Fruit fly (Drosophila melanogaster) whole organism, embryonic: ENCODE results near the gene CG2681.

ENCODE experiments used
- Bgb ChIP-seq: fragments of 200-800 bp; sonication (Bioruptor generic); IDR thresholded peaks from 2 replicates; pipeline ENCODE4 v1.3.6; 2022; ENCODE audit warnings: missing biosample characterization, missing genetic modification characterization; ENCODE audit not compliant: partially characterized antibody
- CG10209 ChIP-seq: fragments of 200-800 bp; sonication (Bioruptor generic); optimal IDR thresholded peaks from 3 replicates; lab custom pipeline; 2017; ENCODE audit warnings: missing biosample characterization, mild to moderate bottlenecking, missing genetic modification characterization, missing genetic modification reagents
- CG10431 ChIP-seq: fragments of 200-800 bp; sonication (Bioruptor generic); optimal IDR thresholded peaks from 3 replicates; lab custom pipeline; 2018; ENCODE audit warnings: missing biosample characterization, mild to moderate bottlenecking, missing genetic modification characterization
- CG10654 ChIP-seq: fragments of 200-800 bp; sonication (Bioruptor generic); optimal IDR thresholded peaks from 2 replicates; lab custom pipeline; 2016; ENCODE audit warnings: missing biosample characterization, missing genetic modification characterization
- CG12071 ChIP-seq: fragments of 200-800 bp; sonication (Bioruptor generic); optimal IDR thresholded peaks from 3 replicates; lab custom pipeline; 2018; ENCODE audit warnings: missing biosample characterization, mild to moderate bottlenecking, missing genetic modification characterization
- CG12155 ChIP-seq: fragments of 200-800 bp; sonication (Bioruptor generic); optimal IDR thresholded peaks from 3 replicates; lab custom pipeline; 2016; ENCODE audit warnings: missing biosample characterization, missing genetic modification characterization
- CG12236 ChIP-seq: fragments of 200-800 bp; sonication (Bioruptor generic); optimal IDR thresholded peaks from 2 replicates; lab custom pipeline; 2016; ENCODE audit warnings: missing biosample characterization, missing genetic modification characterization
- CG12659 ChIP-seq: fragments of 200-800 bp; sonication (Bioruptor generic); optimal IDR thresholded peaks from 3 replicates; lab custom pipeline; 2017; ENCODE audit warnings: mild to moderate bottlenecking, missing biosample characterization, missing genetic modification reagents, missing genetic modification characterization
- CG14860 ChIP-seq: fragments of 200-800 bp; sonication (Bioruptor generic); IDR thresholded peaks from 3 replicates; pipeline ENCODE4 v1.3.6; 2022; ENCODE audit warnings: missing biosample characterization, missing genetic modification characterization; ENCODE audit not compliant: partially characterized antibody
- CG1603 ChIP-seq: fragments of 200-800 bp; sonication (Bioruptor generic); optimal IDR thresholded peaks from 2 replicates; lab custom pipeline; 2019; ENCODE audit warnings: missing biosample characterization, mild to moderate bottlenecking, missing genetic modification characterization, moderate library complexity
- CG17802 ChIP-seq: fragments of 200-800 bp; sonication (Bioruptor generic); optimal IDR thresholded peaks from 2 replicates; lab custom pipeline; 2018; ENCODE audit warnings: missing biosample characterization, mild to moderate bottlenecking, missing genetic modification characterization, moderate library complexity
- CG18262 ChIP-seq: fragments of 200-800 bp; optimal IDR thresholded peaks from 3 replicates; lab custom pipeline; 2019; ENCODE audit warnings: missing biosample characterization, mild to moderate bottlenecking, missing genetic modification characterization, moderate library complexity
- CG18619 ChIP-seq: fragments of 200-800 bp; sonication (Bioruptor generic); optimal IDR thresholded peaks from 3 replicates; lab custom pipeline; 2017; ENCODE audit warnings: missing biosample characterization, mild to moderate bottlenecking, missing genetic modification characterization
- CG2120 ChIP-seq: fragments of 200-800 bp; sonication (Bioruptor generic); optimal IDR thresholded peaks from 3 replicates; lab custom pipeline; 2016; ENCODE audit warnings: missing biosample characterization, missing genetic modification characterization
- CG34224 ChIP-seq: fragments of 200-800 bp; sonication (Bioruptor generic); IDR thresholded peaks from 3 replicates; pipeline ENCODE4 v1.3.6; 2022; ENCODE audit warnings: missing biosample characterization, missing genetic modification characterization; ENCODE audit not compliant: partially characterized antibody
- CG3838 ChIP-seq: fragments of 200-800 bp; sonication (Bioruptor generic); optimal IDR thresholded peaks from 3 replicates; lab custom pipeline; 2016; ENCODE audit warnings: missing biosample characterization, missing genetic modification characterization
- CG3847 ChIP-seq: fragments of 200-800 bp; sonication (Bioruptor generic); IDR thresholded peaks from 2 replicates; pipeline ENCODE4 v1.3.6; 2022; ENCODE audit warnings: missing biosample characterization, missing genetic modification characterization
- CG3995 ChIP-seq: fragments of 200-800 bp; sonication (Bioruptor generic); optimal IDR thresholded peaks from 3 replicates; lab custom pipeline; 2016; ENCODE audit warnings: missing biosample characterization, missing genetic modification characterization
- CG4360 ChIP-seq: fragments of 200-800 bp; sonication (Bioruptor generic); IDR thresholded peaks from 2 replicates; pipeline ENCODE4 v1.3.6; 2022; ENCODE audit warnings: missing biosample characterization, missing genetic modification characterization
- CG6272 ChIP-seq: fragments of 200-800 bp; sonication (Bioruptor generic); IDR thresholded peaks from 2 replicates; pipeline ENCODE4 v1.3.6; 2022; ENCODE audit warnings: missing biosample characterization, missing genetic modification characterization
- CG8290 ChIP-seq, 3 experiments: fragments of 200-800 bp; sonication (Bioruptor generic); optimal IDR thresholded peaks; 2 replicates each; lab custom pipeline; 2016 to 2019; ENCODE audit warnings: missing biosample characterization in 3 of 3, missing genetic modification characterization in 3 of 3, mild to moderate bottlenecking in 2 of 3, moderate library complexity in 1 of 3
- CG9609 ChIP-seq: fragments of 200-800 bp; sonication (Bioruptor generic); optimal IDR thresholded peaks from 3 replicates; lab custom pipeline; 2016; ENCODE audit warnings: missing biosample characterization, missing genetic modification characterization
- CG9797 ChIP-seq: fragments of 200-800 bp; sonication (Bioruptor generic); optimal IDR thresholded peaks from 3 replicates; lab custom pipeline; 2018; ENCODE audit warnings: missing biosample characterization, mild to moderate bottlenecking, missing genetic modification characterization
- CG9876 ChIP-seq: fragments of 200-800 bp; sonication (Bioruptor generic); optimal IDR thresholded peaks from 2 replicates; lab custom pipeline; 2016; ENCODE audit warnings: missing biosample characterization, missing genetic modification characterization
- CkIIα-i1 ChIP-seq: fragments of 200-800 bp; sonication (Bioruptor generic); IDR thresholded peaks from 2 replicates; pipeline ENCODE4 v1.3.6; 2022; ENCODE audit warnings: missing biosample characterization, missing genetic modification characterization
- Dbx ChIP-seq: fragments of 200-800 bp; sonication (Bioruptor generic); IDR thresholded peaks from 3 replicates; pipeline ENCODE4 v1.3.6; 2022; ENCODE audit warnings: missing biosample characterization, missing genetic modification characterization
- Dp ChIP-seq: fragments of 200-800 bp; sonication (Bioruptor generic); optimal IDR thresholded peaks from 2 replicates; lab custom pipeline; 2018; ENCODE audit warnings: missing biosample characterization, mild to moderate bottlenecking, missing genetic modification characterization, moderate library complexity
- Ets97D ChIP-seq: fragments of 200-800 bp; sonication (Bioruptor generic); optimal IDR thresholded peaks from 3 replicates; lab custom pipeline; 2016; ENCODE audit warnings: missing biosample characterization, missing genetic modification characterization
- HLH4C ChIP-seq: fragments of 200-800 bp; sonication (Bioruptor generic); IDR thresholded peaks from 3 replicates; pipeline ENCODE4 v1.3.6; 2022; ENCODE audit warnings: missing biosample characterization, missing genetic modification characterization; ENCODE audit not compliant: partially characterized antibody
- HLHmδ ChIP-seq: fragments of 200-800 bp; sonication (Bioruptor generic); optimal IDR thresholded peaks from 2 replicates; lab custom pipeline; 2018; ENCODE audit warnings: missing biosample characterization, mild to moderate bottlenecking, missing genetic modification characterization, moderate library complexity
- Hr39 ChIP-seq: fragments of >200 bp; optimal IDR thresholded peaks from 2 replicates; lab custom pipeline; 2017
- NK7.1 ChIP-seq: fragments of 200-800 bp; sonication (Bioruptor generic); optimal IDR thresholded peaks from 3 replicates; lab custom pipeline; 2016; ENCODE audit warnings: missing biosample characterization, missing genetic modification characterization
- cg ChIP-seq: fragments of 200-800 bp; sonication (Bioruptor generic); optimal IDR thresholded peaks from 3 replicates; lab custom pipeline; 2019; ENCODE audit warnings: missing biosample characterization, mild to moderate bottlenecking, missing genetic modification characterization, moderate library complexity
- danr ChIP-seq: fragments of 200-800 bp; sonication (Bioruptor generic); IDR thresholded peaks from 2 replicates; pipeline ENCODE4 v1.3.6; 2022; ENCODE audit warnings: missing biosample characterization, missing genetic modification characterization
- jigr1 ChIP-seq: fragments of 200-800 bp; sonication (Bioruptor generic); IDR thresholded peaks from 3 replicates; pipeline ENCODE4 v1.3.6; 2022; ENCODE audit warnings: missing biosample characterization, missing genetic modification characterization
- klu ChIP-seq: fragments of 200-800 bp; sonication (Bioruptor generic); IDR thresholded peaks from 2 replicates; pipeline ENCODE4 v1.3.6; 2022; ENCODE audit warnings: missing biosample characterization, missing genetic modification characterization
- kni ChIP-seq: fragments of 200-800 bp; sonication (Bioruptor generic); optimal IDR thresholded peaks from 3 replicates; lab custom pipeline; 2017; ENCODE audit warnings: mild to moderate bottlenecking, missing biosample characterization, missing genetic modification reagents, missing genetic modification characterization
- odd ChIP-seq: fragments of 200-800 bp; sonication (Bioruptor generic); optimal IDR thresholded peaks from 2 replicates; lab custom pipeline; 2017; ENCODE audit warnings: missing biosample characterization, mild to moderate bottlenecking, missing genetic modification characterization
- p53 ChIP-seq: fragments of 200-800 bp; sonication (Bioruptor generic); optimal IDR thresholded peaks from 2 replicates; lab custom pipeline; 2016; ENCODE audit warnings: missing biosample characterization, missing genetic modification characterization
- pb ChIP-seq: fragments of 200-800 bp; sonication (Bioruptor generic); optimal IDR thresholded peaks from 3 replicates; lab custom pipeline; 2016; ENCODE audit warnings: missing biosample characterization, missing genetic modification characterization
- phol ChIP-seq: fragments of 200-800 bp; sonication (Bioruptor generic); optimal IDR thresholded peaks from 3 replicates; lab custom pipeline; 2018; ENCODE audit warnings: missing biosample characterization, mild to moderate bottlenecking, missing genetic modification characterization, moderate library complexity
- pnt ChIP-seq: fragments of 200-800 bp; sonication (Bioruptor generic); optimal IDR thresholded peaks from 3 replicates; lab custom pipeline; 2016; ENCODE audit warnings: missing biosample characterization, missing genetic modification characterization
- pros ChIP-seq: fragments of 200-800 bp; sonication (Bioruptor generic); optimal IDR thresholded peaks from 3 replicates; lab custom pipeline; 2019; ENCODE audit warnings: missing biosample characterization, mild to moderate bottlenecking, missing genetic modification characterization, moderate library complexity
- pzg ChIP-seq: fragments of 200-800 bp; sonication (Bioruptor generic); optimal IDR thresholded peaks from 3 replicates; lab custom pipeline; 2018; ENCODE audit warnings: missing biosample characterization, mild to moderate bottlenecking, missing genetic modification characterization, moderate library complexity
- sens-2 ChIP-seq: fragments of 200-800 bp; sonication (Bioruptor generic); IDR thresholded peaks from 2 replicates; pipeline ENCODE4 v1.3.6; 2022; ENCODE audit warnings: missing biosample characterization, missing genetic modification characterization
- stwl ChIP-seq: fragments of 200-800 bp; sonication (Bioruptor generic); optimal IDR thresholded peaks from 3 replicates; lab custom pipeline; 2018; ENCODE audit warnings: missing biosample characterization, mild to moderate bottlenecking, missing genetic modification characterization, moderate library complexity
- unc-4 ChIP-seq: fragments of 200-800 bp; sonication (Bioruptor generic); IDR thresholded peaks from 2 replicates; pipeline ENCODE4 v1.3.6; 2022; ENCODE audit warnings: missing biosample characterization, missing genetic modification characterization; ENCODE audit not compliant: partially characterized antibody
- vnd ChIP-seq: fragments of 200-800 bp; sonication (Bioruptor generic); IDR thresholded peaks from 3 replicates; pipeline ENCODE4 v1.3.6; 2022; ENCODE audit warnings: missing biosample characterization, missing genetic modification characterization; ENCODE audit not compliant: partially characterized antibody
- vvl ChIP-seq: fragments of 200-800 bp; sonication (Bioruptor generic); IDR thresholded peaks from 2 replicates; pipeline ENCODE4 v1.3.6; 2022; ENCODE audit warnings: missing biosample characterization, missing genetic modification characterization
- zen2 ChIP-seq: fragments of 200-800 bp; sonication (Bioruptor generic); IDR thresholded peaks from 3 replicates; pipeline ENCODE4 v1.3.6; 2022; ENCODE audit warnings: missing biosample characterization, missing genetic modification characterization; ENCODE audit not compliant: partially characterized antibody

Gene CG2681

DNA sequence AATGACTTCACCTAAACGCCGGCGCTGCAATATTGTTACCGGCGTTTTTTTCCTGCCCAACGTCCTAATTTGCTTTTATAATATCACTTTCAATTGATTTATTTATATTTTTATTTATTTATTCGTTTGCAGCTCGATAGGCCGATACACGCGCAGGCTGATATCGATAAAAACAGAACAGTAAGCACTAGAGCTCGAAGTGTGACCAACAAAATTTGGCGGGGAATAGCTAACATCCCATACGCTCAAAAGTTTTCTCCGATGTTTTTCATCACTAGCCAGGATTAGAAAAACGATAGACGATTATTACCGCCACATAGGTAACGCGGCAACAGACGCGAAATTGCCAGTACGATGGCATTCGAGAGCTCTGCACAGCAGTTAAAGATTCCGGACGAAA, 5.3 kb downstream of the CG2681 start, which contains the start of the genes CG2685 and CG2694 (continued):
- peak; percentile 70 for TF ChIP-seq Dp (GFP tag; lab: Kevin White, UChicago)
- TF ChIP-seq CG10431: no peak
- no peak for TF ChIP-seq CG9876 (GFP tag; lab: Kevin White, UChicago)
- TF ChIP-seq Hr39 (lab: Kevin White, UChicago): no peak
- no peak for TF ChIP-seq kni (GFP tag; lab: Kevin White, UChicago)
- TF ChIP-seq CG12071: no peak
- no peak for TF ChIP-seq pb (GFP tag; lab: Kevin White, UChicago)
- no peak for TF ChIP-seq CG6272 (GFP tag; lab: Robert Waterston, UW)
- TF ChIP-seq CG9609 (GFP tag; lab: Kevin White, UChicago): no peak
- TF ChIP-seq p53 (GFP tag; lab: Kevin White, UChicago): no peak
- TF ChIP-seq CG12155 (GFP tag; lab: Kevin White, UChicago): no peak
- TF ChIP-seq CG10209 (GFP tag; lab: Kevin White, UChicago): no peak
- TF ChIP-seq CG9797 (GFP tag; lab: Kevin White, UChicago): peak; percentile 72
- TF ChIP-seq danr (GFP tag; lab: Robert Waterston, UW): no peak
- peak; percentile 65 for TF ChIP-seq CG14860
- no peak for TF ChIP-seq jigr1
- TF ChIP-seq CG2120 (GFP tag; lab: Kevin White, UChicago): peak; percentile 30
- no peak for TF ChIP-seq CG12236
- TF ChIP-seq Bgb (GFP tag; lab: Robert Waterston, UW): peak; percentile 83
- peak; percentile 22 for TF ChIP-seq CG3995 (GFP tag; lab: Kevin White, UChicago)
- TF ChIP-seq vnd (GFP tag; lab: Robert Waterston, UW): peak; percentile 67
- TF ChIP-seq pzg (GFP tag; lab: Kevin White, UChicago): peak; percentile 79
- TF ChIP-seq CG18262 (tag; lab: Kevin White, UChicago): no peak
- TF ChIP-seq CG10654 (GFP tag; lab: Kevin White, UChicago): no peak
- no peak for TF ChIP-seq HLHmδ (GFP tag; lab: Kevin White, UChicago)
- TF ChIP-seq cg (GFP tag; lab: Kevin White, UChicago): no peak
- TF ChIP-seq NK7.1: no peak
- peak; percentile 50 for TF ChIP-seq CG1603 (tag; lab: Kevin White, UChicago)
- TF ChIP-seq pros: no peak
- TF ChIP-seq CG4360: no peak
- no peak for TF ChIP-seq pnt (GFP tag; lab: Kevin White, UChicago)
- TF ChIP-seq vvl: 0 out of 2 replicates have a peak, but pooled peaks have one; percentile 27
- peak; percentile 85 for TF ChIP-seq CG34224 (GFP tag; lab: Robert Waterston, UW)
- no peak for TF ChIP-seq CG8290 (GFP tag; optimal IDR thresholded peaks at IDR 0.05; lab: Kevin White, UChicago)
- TF ChIP-seq CG8290 (tag; optimal IDR thresholded peaks at IDR 0.05; lab: Kevin White, UChicago): no peak
- TF ChIP-seq phol (tag; lab: Kevin White, UChicago): peak; percentile 5
- TF ChIP-seq CG17802 (tag; lab: Kevin White, UChicago): no peak
- TF ChIP-seq HLH4C: peak; percentile 79
- TF ChIP-seq stwl: peak; percentile 68
- TF ChIP-seq CG18619 (GFP tag; lab: Kevin White, UChicago): no peak
- no peak for TF ChIP-seq CkIIα-i1 (GFP tag; lab: Robert Waterston, UW)
- TF ChIP-seq zen2 (GFP tag; lab: Robert Waterston, UW): peak; percentile 45; the same call in 1 of the 3 replicates
- peak; percentile 55 for TF ChIP-seq CG12659
- peak; percentile 75 for TF ChIP-seq unc-4 (GFP tag; lab: Robert Waterston, UW)
- TF ChIP-seq klu (GFP tag; lab: Robert Waterston, UW): no peak
- TF ChIP-seq sens-2 (GFP tag; lab: Robert Waterston, UW): no peak
- TF ChIP-seq Ets97D (GFP tag; lab: Kevin White, UChicago): peak; percentile 34
- TF ChIP-seq CG3847 (GFP tag; lab: Robert Waterston, UW): peak; percentile 49; the same call in 1 of the 2 replicates
- no peak for TF ChIP-seq CG3838 (GFP tag; lab: Kevin White, UChicago)
- 0 out of 3 replicates have a peak, but pooled peaks have one; percentile 22 for TF ChIP-seq Dbx (GFP tag; lab: Robert Waterston, UW)
- no peak for TF ChIP-seq odd (GFP tag; lab: Kevin White, UChicago)
